Worm (Caenorhabditis elegans): ENCODE results near the gene decr-1.3.

ce11 chrII:8141135-8141534 lies 32.2 kb downstream of the decr-1.3 start:
- no peak for TF ChIP-seq ama-1 (optimal IDR thresholded peaks at IDR 0.05)
- no peak for TF ChIP-seq lsy-2 (tag; optimal IDR thresholded peaks at IDR 0.05)
- no peak for TF ChIP-seq peb-1 (tag; optimal IDR thresholded peaks at IDR 0.05)
- no peak for TF ChIP-seq elt-3 (tag; optimal IDR thresholded peaks at IDR 0.05)
- TF ChIP-seq unc-39 (tag; optimal IDR thresholded peaks at IDR 0.05), result no peak
- no peak for TF ChIP-seq nhr-11 (tag; optimal IDR thresholded peaks at IDR 0.05)
- TF ChIP-seq fos-1 (tag; optimal IDR thresholded peaks at IDR 0.05), result no peak
- TF ChIP-seq ztf-4 (tag; optimal IDR thresholded peaks at IDR 0.05), result no peak
- TF ChIP-seq snpc-4 (tag; optimal IDR thresholded peaks at IDR 0.05), result no peak
- no peak for TF ChIP-seq aly-2 (tag; optimal IDR thresholded peaks at IDR 0.05)
- no peak for TF ChIP-seq nhr-25 (tag; optimal IDR thresholded peaks at IDR 0.05)
- no peak for TF ChIP-seq zag-1 (tag; optimal IDR thresholded peaks at IDR 0.05)
- no peak for TF ChIP-seq R02D3.7 (tag; optimal IDR thresholded peaks at IDR 0.05)
- no peak for TF ChIP-seq ZK546.5 (tag; optimal IDR thresholded peaks at IDR 0.05)
